Fruit fly (Drosophila melanogaster) whole organism, prepupa: ENCODE results near the gene CG14330.

Source experiments
- Blimp-1 ChIP-seq: fragments of 200-800 bp; sonication (Bioruptor generic); optimal IDR thresholded peaks from 3 replicates; lab custom pipeline; 2017; ENCODE audit warnings: missing biosample characterization, missing genetic modification characterization, mild to moderate bottlenecking, moderate library complexity, missing genetic modification reagents
- CG11762 ChIP-seq: fragments of 200-800 bp; sonication (Bioruptor generic); optimal IDR thresholded peaks from 3 replicates; lab custom pipeline; 2016; ENCODE audit warnings: missing biosample characterization, missing genetic modification characterization; ENCODE audit not compliant: insufficient read depth
- CG1621 ChIP-seq: fragments of 200-800 bp; sonication (Bioruptor generic); optimal IDR thresholded peaks from 3 replicates; lab custom pipeline; 2018; ENCODE audit warnings: missing biosample characterization, mild to moderate bottlenecking, missing genetic modification characterization
- CG31627 ChIP-seq: fragments of 200-800 bp; sonication (Bioruptor generic); optimal IDR thresholded peaks from 3 replicates; lab custom pipeline; 2016; ENCODE audit warnings: missing biosample characterization, missing genetic modification characterization
- CG34406 ChIP-seq: fragments of 200-800 bp; sonication (Bioruptor generic); optimal IDR thresholded peaks from 3 replicates; lab custom pipeline; 2016; ENCODE audit warnings: missing biosample characterization, missing genetic modification characterization
- Hr39 ChIP-seq: fragments of 200-800 bp; sonication (Bioruptor generic); optimal IDR thresholded peaks from 2 replicates; lab custom pipeline; 2016; ENCODE audit warnings: missing biosample characterization, missing genetic modification characterization
- OdsH ChIP-seq: fragments of 200-800 bp; sonication (Bioruptor generic); optimal IDR thresholded peaks from 3 replicates; lab custom pipeline; 2016; ENCODE audit warnings: missing biosample characterization, missing genetic modification characterization
- esn ChIP-seq: fragments of 200-800 bp; sonication (Bioruptor generic); optimal IDR thresholded peaks from 2 replicates; lab custom pipeline; 2016; ENCODE audit warnings: missing biosample characterization, mild to moderate bottlenecking, missing genetic modification characterization, moderate library complexity
- fkh ChIP-seq: fragments of 200-800 bp; sonication (Bioruptor generic); optimal IDR thresholded peaks from 3 replicates; lab custom pipeline; 2017; ENCODE audit warnings: missing biosample characterization, mild to moderate bottlenecking, missing genetic modification characterization, moderate library complexity
- lz ChIP-seq: fragments of 200-800 bp; sonication (Bioruptor generic); optimal IDR thresholded peaks from 3 replicates; lab custom pipeline; 2016; ENCODE audit warnings: missing biosample characterization, missing genetic modification characterization

- TF ChIP-seq CG34406 (GFP tag; lab: Kevin White, UChicago) (no peak), CG11762 (GFP tag; lab: Kevin White, UChicago) (no peak), CG31627 (GFP tag; lab: Kevin White, UChicago) (no peak), CG1621 (tag; lab: Kevin White, UChicago) (no peak), fkh (GFP tag; lab: Kevin White, UChicago) (no peak), lz (GFP tag; lab: Kevin White, UChicago) (no peak), Blimp-1 (GFP tag; lab: Kevin White, UChicago) (no peak), esn (GFP tag; lab: Kevin White, UChicago) (no peak), Hr39 (no peak), OdsH (no peak)
These were observed 34.5 kb downstream of the CG14330 start, which contains the start of gene CG14332 for dm6 chr3R:17422102-17422501.
